Worm (Caenorhabditis elegans): ENCODE data around the gene T05A8.8.
A peak's percentile ranks its signal among the peaks of the same experiment; 100 is the strongest.

Gene T05A8.8

DNA sequence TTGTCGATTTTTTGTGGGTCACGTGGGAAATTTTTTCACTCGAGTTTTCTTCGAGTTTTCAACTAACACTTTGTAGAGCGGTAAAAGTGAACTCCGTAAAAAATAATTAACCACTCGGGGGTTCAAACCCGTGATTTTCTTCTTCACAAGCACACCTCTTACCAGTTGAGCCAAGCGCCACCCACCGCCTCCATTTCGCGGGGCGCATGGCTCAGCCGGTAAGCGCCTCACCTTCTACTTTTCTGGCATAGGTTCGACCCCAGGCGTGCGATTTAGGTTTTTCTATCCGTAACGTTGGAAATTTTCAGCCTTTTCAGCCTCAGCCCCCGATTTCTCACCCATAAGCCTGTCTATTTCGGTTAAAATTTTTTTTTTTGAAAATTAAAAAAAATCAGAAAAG, 14.5 kb upstream of the T05A8.8 start:
- TF ChIP-seq hmg-4 (GFP tag; optimal IDR thresholded peaks at IDR 0.05) (no peak), ets-7 (tag; optimal IDR thresholded peaks at IDR 0.05) (no peak), ceh-36 (tag; optimal IDR thresholded peaks at IDR 0.05) (no peak), scrt-1 (GFP tag; IDR thresholded peaks at IDR 0.05) (no peak), ama-1 (optimal IDR thresholded peaks at IDR 0.05) (no peak), flt-1 (GFP tag; IDR thresholded peaks at IDR 0.05) (no peak), hnd-1 (tag; optimal IDR thresholded peaks at IDR 0.05) (no peak), B0310.2 (tag; optimal IDR thresholded peaks at IDR 0.05) (no peak), aly-1 (tag; optimal IDR thresholded peaks at IDR 0.05) (no peak), hmbx-1 (tag; optimal IDR thresholded peaks at IDR 0.05) (no peak), tra-4 (tag; optimal IDR thresholded peaks at IDR 0.05) (no peak), tbx-37 (GFP tag; conservative IDR thresholded peaks at IDR 0.05) (no peak), F13C5.2 (tag; optimal IDR thresholded peaks at IDR 0.05) (no peak), ceh-13 (GFP tag; optimal IDR thresholded peaks at IDR 0.05) (no peak), sea-1 (GFP tag; conservative IDR thresholded peaks at IDR 0.05) (no peak), pes-1 (GFP tag; IDR thresholded peaks at IDR 0.05) (no peak), tbx-11 (GFP tag; IDR thresholded peaks at IDR 0.05) (no peak)

DNA sequence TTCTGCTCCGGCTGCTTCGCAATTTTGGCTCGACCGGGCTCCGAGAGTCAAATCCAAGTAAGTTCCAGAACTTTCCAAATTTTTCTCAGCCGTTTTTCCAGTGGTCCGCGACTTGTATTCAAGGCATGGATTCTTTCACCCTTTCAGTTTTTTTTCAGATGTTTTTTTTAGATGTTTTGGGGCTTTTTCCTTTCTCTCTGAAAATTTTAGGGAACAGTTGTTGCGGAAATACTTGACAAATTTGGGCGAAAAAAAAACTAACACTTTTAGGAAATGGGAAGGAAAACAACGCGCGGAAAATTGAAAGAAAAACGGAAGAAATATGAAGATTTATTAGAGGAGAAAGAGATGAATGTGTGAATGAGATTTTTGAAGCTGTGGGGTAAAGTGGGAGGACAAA, 10.9 kb upstream of the T05A8.8 start, which contains the start of the genes T05A8.11 and nep-2:
Gene T05A8.11, minus strand, starts transcription at position 101 of the 400 bp plus-strand sequence.
Gene nep-2, minus strand, starts transcription at position 192 of the 400 bp plus-strand sequence.
- TF ChIP-seq ceh-36 (tag; optimal IDR thresholded peaks at IDR 0.05) = no peak
- no peak for TF ChIP-seq pes-1 (GFP tag; IDR thresholded peaks at IDR 0.05)

DNA sequence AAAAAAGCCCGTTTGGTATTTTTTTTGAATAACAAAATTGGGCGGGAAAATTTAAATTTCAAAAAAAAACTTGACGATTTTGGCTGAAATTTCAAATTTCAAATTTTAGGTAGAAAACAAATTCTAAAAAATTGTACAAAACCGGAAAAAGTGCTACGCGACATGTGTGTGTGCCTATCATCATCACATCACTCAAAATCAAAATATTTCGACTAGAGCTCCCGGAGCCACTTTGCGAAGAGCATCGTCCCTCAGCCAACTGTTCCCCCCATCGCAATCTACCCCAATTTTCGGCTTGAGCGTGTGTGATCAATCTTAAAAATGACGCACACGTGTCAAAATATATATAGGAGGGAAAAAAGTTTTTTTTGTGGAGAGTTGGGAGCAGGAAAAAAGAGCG, 9.7 kb upstream of the T05A8.8 start:
- TF ChIP-seq scrt-1 (GFP tag; IDR thresholded peaks at IDR 0.05) (no peak), tbx-11 (GFP tag; IDR thresholded peaks at IDR 0.05) (no peak), ets-7 (tag; optimal IDR thresholded peaks at IDR 0.05) (no peak), pes-1 (GFP tag; IDR thresholded peaks at IDR 0.05) (no peak), aly-1 (tag; optimal IDR thresholded peaks at IDR 0.05) (no peak), tra-4 (tag; optimal IDR thresholded peaks at IDR 0.05) (no peak), hmg-4 (GFP tag; optimal IDR thresholded peaks at IDR 0.05) (no peak), B0310.2 (tag; optimal IDR thresholded peaks at IDR 0.05) (no peak), hnd-1 (tag; optimal IDR thresholded peaks at IDR 0.05) (no peak), ceh-36 (tag; optimal IDR thresholded peaks at IDR 0.05) (no peak), ama-1 (optimal IDR thresholded peaks at IDR 0.05) (no peak)

DNA sequence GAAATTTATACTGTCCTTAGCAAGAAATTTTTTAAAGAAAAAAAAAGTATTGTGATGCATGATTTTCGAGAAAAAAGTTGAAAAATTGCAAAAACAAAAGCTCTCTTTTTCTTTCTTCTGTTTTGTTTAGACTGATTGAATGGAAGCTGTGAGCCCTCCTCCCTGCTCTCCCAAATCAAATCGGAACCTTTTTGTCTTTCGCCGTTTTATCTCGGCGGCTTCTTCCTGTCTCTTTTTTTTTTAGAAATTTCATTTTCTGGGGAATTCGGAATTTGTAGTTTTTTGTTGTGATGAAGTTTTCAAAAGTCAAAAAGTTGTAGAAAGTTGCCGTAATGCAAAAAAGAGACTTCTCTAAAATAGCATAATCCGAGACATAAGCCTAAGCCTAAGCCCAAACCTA, 5.8 kb upstream of the T05A8.8 start:
- TF ChIP-seq aly-1 (tag; optimal IDR thresholded peaks at IDR 0.05) (no peak), tra-4 (tag; optimal IDR thresholded peaks at IDR 0.05) (no peak), ceh-36 (tag; optimal IDR thresholded peaks at IDR 0.05) (no peak), scrt-1 (GFP tag; IDR thresholded peaks at IDR 0.05) (no peak), hmg-4 (GFP tag; optimal IDR thresholded peaks at IDR 0.05) (no peak), tbx-37 (GFP tag; conservative IDR thresholded peaks at IDR 0.05) (no peak), hmbx-1 (tag; optimal IDR thresholded peaks at IDR 0.05) (no peak), pes-1 (GFP tag; IDR thresholded peaks at IDR 0.05) (no peak), sea-1 (GFP tag; conservative IDR thresholded peaks at IDR 0.05) (no peak), B0310.2 (tag; optimal IDR thresholded peaks at IDR 0.05) (no peak), ama-1 (optimal IDR thresholded peaks at IDR 0.05) (no peak), hnd-1 (tag; optimal IDR thresholded peaks at IDR 0.05) (no peak), ets-7 (tag; optimal IDR thresholded peaks at IDR 0.05) (no peak), F13C5.2 (tag; optimal IDR thresholded peaks at IDR 0.05) (no peak), tbx-11 (GFP tag; IDR thresholded peaks at IDR 0.05) (no peak)

DNA sequence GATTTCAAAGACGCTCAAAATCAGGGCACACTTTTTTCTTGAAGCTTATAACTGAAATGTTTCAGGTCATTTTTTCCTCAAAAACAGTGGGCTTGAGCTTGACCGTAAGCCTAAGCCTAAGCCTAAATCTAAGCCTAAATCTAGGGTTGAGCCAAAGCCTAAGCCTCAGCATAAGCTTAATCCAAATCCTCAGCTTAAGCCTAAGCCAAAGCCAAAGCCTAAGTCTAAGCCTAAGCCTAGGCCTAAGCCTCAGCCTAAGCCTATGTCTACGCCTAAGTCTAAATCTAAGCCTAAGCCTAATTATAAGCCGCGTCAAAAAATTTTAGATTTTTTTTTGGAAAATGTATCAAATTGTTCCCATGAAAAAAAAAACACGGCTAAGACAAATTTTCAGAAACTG, 2.2 kb upstream of the T05A8.8 start:
- TF ChIP-seq hmg-4 (GFP tag; optimal IDR thresholded peaks at IDR 0.05) (no peak), ceh-36 (tag; optimal IDR thresholded peaks at IDR 0.05) (peak; percentile 66)

DNA sequence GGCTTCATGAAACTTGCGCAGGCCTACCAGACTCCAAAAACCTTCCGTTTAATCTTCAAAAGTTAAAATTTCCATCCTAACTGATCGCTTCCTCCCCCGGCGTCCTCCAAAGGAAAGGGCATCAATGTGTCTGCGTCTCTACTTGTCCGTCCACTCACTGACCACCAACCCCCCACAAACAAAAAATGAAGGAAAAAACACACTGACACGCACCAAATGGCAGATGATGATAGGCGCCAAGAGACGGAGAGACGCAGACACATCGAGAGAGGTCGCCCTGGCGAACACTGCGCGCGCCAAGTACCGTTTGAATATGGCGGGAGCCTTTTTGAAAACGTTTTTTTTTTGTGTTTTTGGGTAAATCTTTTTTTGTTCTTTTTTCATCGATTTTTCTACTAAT, 1.7 kb upstream of the T05A8.8 start:
- TF ChIP-seq flt-1 (GFP tag; IDR thresholded peaks at IDR 0.05) (no peak), ceh-36 (tag; optimal IDR thresholded peaks at IDR 0.05) (no peak), hmg-4 (GFP tag; optimal IDR thresholded peaks at IDR 0.05) (no peak), F13C5.2 (tag; optimal IDR thresholded peaks at IDR 0.05) (no peak), ceh-13 (GFP tag; optimal IDR thresholded peaks at IDR 0.05) (no peak), hnd-1 (tag; optimal IDR thresholded peaks at IDR 0.05) (no peak), scrt-1 (GFP tag; IDR thresholded peaks at IDR 0.05) (0 out of 2 replicates have a peak, but pooled peaks have one; percentile 27)

DNA sequence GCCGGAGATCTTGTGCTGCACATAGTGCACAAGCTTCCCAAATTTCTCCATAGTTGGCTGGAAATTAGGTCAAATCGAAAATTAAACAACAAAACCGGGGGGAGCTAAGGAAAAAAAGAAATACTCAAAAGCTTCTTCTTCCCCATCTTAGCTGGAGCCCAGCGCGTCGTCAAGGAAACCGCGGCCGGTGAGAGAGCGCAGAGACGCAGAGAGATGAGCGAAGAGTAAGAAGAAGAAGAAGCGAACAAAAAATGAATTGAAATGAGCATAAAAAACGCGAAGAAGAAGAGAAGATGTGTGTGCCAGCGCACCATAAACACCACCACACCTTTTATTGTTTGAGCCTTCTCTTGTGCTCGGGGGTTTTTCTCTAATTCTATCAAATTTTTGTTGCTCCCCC, 1.3 kb upstream of the T05A8.8 start, which contains the start of gene wdr-31:
Gene wdr-31, minus strand, starts transcription at position 101 of the 400 bp plus-strand sequence.
- no peak for TF ChIP-seq tbx-11 (GFP tag; IDR thresholded peaks at IDR 0.05)
- no peak for TF ChIP-seq sea-1 (GFP tag; conservative IDR thresholded peaks at IDR 0.05)
- no peak for TF ChIP-seq F13C5.2 (tag; optimal IDR thresholded peaks at IDR 0.05)
- no peak for TF ChIP-seq hmbx-1 (tag; optimal IDR thresholded peaks at IDR 0.05)
- no peak for TF ChIP-seq ceh-13 (GFP tag; optimal IDR thresholded peaks at IDR 0.05)
- TF ChIP-seq hmg-4 (GFP tag; optimal IDR thresholded peaks at IDR 0.05) = no peak
- no peak for TF ChIP-seq B0310.2 (tag; optimal IDR thresholded peaks at IDR 0.05)
- no peak for TF ChIP-seq ceh-36 (tag; optimal IDR thresholded peaks at IDR 0.05)

DNA sequence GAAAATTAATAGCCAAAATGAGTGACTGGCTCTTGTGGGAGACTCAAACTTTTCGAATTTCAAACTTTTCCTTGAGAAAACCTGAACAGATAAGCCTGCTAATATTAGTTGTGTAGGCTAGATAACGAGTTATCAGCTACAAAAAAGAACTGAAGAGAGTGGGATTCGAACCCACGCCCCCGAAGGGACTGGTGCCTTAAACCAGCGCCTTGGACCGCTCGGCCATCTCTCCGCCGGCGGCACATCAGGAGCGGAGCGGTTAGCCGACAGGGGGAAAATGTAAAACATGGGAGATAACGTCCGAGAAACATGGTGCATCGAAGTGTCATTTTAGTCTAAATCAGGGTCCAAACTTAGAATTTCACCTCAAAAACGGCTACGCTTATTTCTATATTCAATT, 834 bp upstream of the T05A8.8 start:
- TF ChIP-seq F13C5.2 (tag; optimal IDR thresholded peaks at IDR 0.05) (no peak), hmbx-1 (tag; optimal IDR thresholded peaks at IDR 0.05) (no peak), scrt-1 (GFP tag; IDR thresholded peaks at IDR 0.05) (no peak), hnd-1 (tag; optimal IDR thresholded peaks at IDR 0.05) (no peak), B0310.2 (tag; optimal IDR thresholded peaks at IDR 0.05) (no peak), sea-1 (GFP tag; conservative IDR thresholded peaks at IDR 0.05) (no peak), ceh-36 (tag; optimal IDR thresholded peaks at IDR 0.05) (no peak), ets-7 (tag; optimal IDR thresholded peaks at IDR 0.05) (no peak), tbx-11 (GFP tag; IDR thresholded peaks at IDR 0.05) (no peak), tra-4 (tag; optimal IDR thresholded peaks at IDR 0.05) (no peak), tbx-37 (GFP tag; conservative IDR thresholded peaks at IDR 0.05) (no peak)

Measured in whole organism, early embryonic.